Fruit fly (Drosophila melanogaster) whole organism, wandering third instar larva: ENCODE data around the gene CG1801.

Source experiments
- Dfd ChIP-seq: fragments of >200 bp; optimal IDR thresholded peaks from 2 replicates; lab custom pipeline; 2017; ENCODE audit warnings: missing biosample characterization, missing genetic modification characterization
- Dif ChIP-seq: fragments of 200-275, 200-300 bp; sonication (Bioruptor generic); optimal IDR thresholded peaks from 2 replicates; lab custom pipeline; 2018; ENCODE audit warnings: missing biosample characterization, missing genetic modification characterization; ENCODE audit not compliant: partially characterized antibody
- HLH106 ChIP-seq: fragments of 200-800 bp; optimal IDR thresholded peaks from 3 replicates; lab custom pipeline; 2019; ENCODE audit warnings: missing biosample characterization, mild to moderate bottlenecking, missing genetic modification characterization, moderate library complexity
- Hr78 ChIP-seq: fragments of >200 bp; optimal IDR thresholded peaks from 2 replicates; lab custom pipeline; 2017; ENCODE audit warnings: missing biosample characterization, missing genetic modification characterization
- Mio ChIP-seq: sonication (Bioruptor generic); optimal IDR thresholded peaks from 2 replicates; lab custom pipeline; 2016; ENCODE audit warnings: missing biosample characterization, missing genetic modification characterization
- br ChIP-seq: fragments of 200-800 bp; sonication (Bioruptor generic); optimal IDR thresholded peaks from 2 replicates; lab custom pipeline; 2016; ENCODE audit warnings: missing biosample characterization, missing genetic modification characterization
- brk ChIP-seq: fragments of 200-800 bp; sonication (Bioruptor generic); optimal IDR thresholded peaks from 2 replicates; lab custom pipeline; 2016; ENCODE audit warnings: missing biosample characterization, mild to moderate bottlenecking, missing genetic modification characterization
- foxo ChIP-seq, 2 experiments: fragments of 200-800 bp; sonication (Bioruptor generic); optimal IDR thresholded peaks; 2 replicates in 1 of 2; 3 replicates in 1 of 2; lab custom pipeline; 2016 to 2017; ENCODE audit warnings: missing biosample characterization in 2 of 2, missing genetic modification characterization in 2 of 2
- h ChIP-seq: fragments of 200-800 bp; sonication (Bioruptor generic); optimal IDR thresholded peaks from 3 replicates; lab custom pipeline; 2016; ENCODE audit warnings: missing biosample characterization, mild to moderate bottlenecking, missing genetic modification characterization
- lola ChIP-seq: fragments of >200 bp; optimal IDR thresholded peaks from 2 replicates; lab custom pipeline; 2017; ENCODE audit warnings: missing biosample characterization, missing genetic modification characterization
- psq ChIP-seq: fragments of 200-800 bp; sonication (Bioruptor generic); optimal IDR thresholded peaks from 3 replicates; lab custom pipeline; 2017; ENCODE audit warnings: missing biosample characterization, mild to moderate bottlenecking, missing genetic modification characterization, moderate library complexity
- sage ChIP-seq: fragments of 200-800 bp; sonication (Bioruptor generic); optimal IDR thresholded peaks from 2 replicates; lab custom pipeline; 2016; ENCODE audit warnings: missing biosample characterization, mild to moderate bottlenecking, missing genetic modification characterization
- usp ChIP-seq: fragments of >200 bp; optimal IDR thresholded peaks from 2 replicates; lab custom pipeline; 2017; ENCODE audit warnings: missing biosample characterization, missing genetic modification characterization
- woc ChIP-seq: sonication (Bioruptor generic); optimal IDR thresholded peaks from 2 replicates; lab custom pipeline; 2016; ENCODE audit warnings: missing biosample characterization, mild to moderate bottlenecking, missing genetic modification characterization

- TF ChIP-seq h (peak; percentile 25), foxo (GFP tag; optimal IDR thresholded peaks at IDR 0.05; lab: Kevin White, UChicago) (peak in 1 of 2 experiments; percentile 16), Dfd (GFP tag; lab: Kevin White, UChicago) (no peak), Mio (GFP tag; lab: Kevin White, UChicago) (no peak), brk (GFP tag; lab: Kevin White, UChicago) (no peak), HLH106 (tag; lab: Kevin White, UChicago) (peak; percentile 12), usp (GFP tag; lab: Kevin White, UChicago) (no peak), br (GFP tag; lab: Kevin White, UChicago) (no peak), Dif (GFP tag; lab: Kevin White, UChicago) (peak; percentile 48), sage (GFP tag; lab: Kevin White, UChicago) (no peak), woc (GFP tag; lab: Kevin White, UChicago) (peak; percentile 54), psq (GFP tag; lab: Kevin White, UChicago) (peak; percentile 10), lola (GFP tag; lab: Kevin White, UChicago) (no peak), Hr78 (GFP tag; lab: Kevin White, UChicago) (no peak)
Observed at dm6 chrX:21281039-21281911, 36.0 kb downstream of the CG1801 start, which contains the start of gene Mnr.
